Fruit fly (Drosophila melanogaster) whole organism: ENCODE measurements around the gene Cdk12.

Experiments
- CG8478 ChIP-seq: fragments of >200 bp; optimal IDR thresholded peaks from 2 replicates; lab custom pipeline; 2018; ENCODE audit warnings: inconsistent platforms
- psq ChIP-seq: fragments of >200 bp; optimal IDR thresholded peaks from 2 replicates; lab custom pipeline; 2017

- no peak for TF ChIP-seq CG8478 (lab: Kevin White, UChicago)
- no peak for TF ChIP-seq psq
Measured at dm6 chr3L:21562081-21562480, 46.0 kb downstream of the Cdk12 start, which contains the start of gene CapaR.
